Fruit fly (Drosophila melanogaster): Measurements from ENCODE around the gene CG9663.

Gene CG9663

DNA sequence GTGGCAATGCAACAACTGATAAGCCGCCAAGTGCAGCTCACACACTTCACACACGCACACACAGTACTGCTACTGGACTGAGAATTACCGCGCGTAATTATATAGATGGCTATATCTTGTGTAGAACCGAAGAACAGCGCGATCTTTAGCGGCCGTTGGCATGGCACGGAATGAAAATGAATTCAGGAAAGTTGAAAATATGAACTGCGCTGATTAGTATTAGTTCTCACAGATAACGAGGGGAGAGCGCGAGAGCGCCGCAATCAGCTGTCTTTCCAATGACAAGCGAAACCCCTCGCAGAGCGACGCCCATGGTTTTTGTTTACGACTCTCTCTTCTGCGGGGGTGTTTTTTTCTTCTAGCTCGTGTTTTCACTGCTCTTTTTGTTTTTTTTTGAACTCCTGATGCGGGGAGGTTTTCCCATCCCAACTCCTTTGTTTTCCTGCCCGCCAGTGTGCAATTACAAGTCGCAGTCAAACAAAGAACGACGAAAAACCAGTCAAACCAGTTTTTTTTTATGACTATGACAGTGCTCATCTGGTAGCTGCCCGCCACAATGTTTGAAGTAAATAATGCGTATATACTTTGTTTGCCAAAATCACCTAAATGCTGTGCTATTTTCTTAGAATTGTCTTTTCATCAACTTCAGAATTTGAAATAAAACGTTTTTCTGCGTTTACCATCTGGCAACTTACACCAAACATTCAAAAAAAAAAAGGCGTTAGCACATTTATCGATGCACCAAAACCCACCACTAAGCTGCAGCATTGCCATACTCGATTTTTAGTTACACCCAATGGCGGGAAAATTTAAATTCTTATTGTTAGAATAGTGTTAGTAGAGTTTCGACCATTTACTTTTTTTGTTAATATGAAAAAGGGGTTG lies at the start of gene CG9663:
Gene CG9663 (minus strand): TSS at position 173 of the 885 bp plus-strand sequence.
- TF ChIP-seq OdsH (GFP tag; optimal IDR thresholded peaks at IDR 0.05) (peak; percentile 52), tai (GFP tag; optimal IDR thresholded peaks at IDR 0.05) (no peak), Hr78 (GFP tag; optimal IDR thresholded peaks at IDR 0.05) (no peak), Hnf4 (GFP tag; optimal IDR thresholded peaks at IDR 0.05) (peak; percentile 61), Rel (GFP tag; optimal IDR thresholded peaks at IDR 0.05) (no peak), Rel (tag; optimal IDR thresholded peaks at IDR 0.05) (peak; percentile 81), Dfd (GFP tag; optimal IDR thresholded peaks at IDR 0.05) (no peak), N (GFP tag; optimal IDR thresholded peaks at IDR 0.05) (no peak), usp (GFP tag; optimal IDR thresholded peaks at IDR 0.05) (no peak), foxo (GFP tag; optimal IDR thresholded peaks at IDR 0.05) (peak in 1 of 2 experiments; percentile 66), CG9705 (GFP tag; optimal IDR thresholded peaks at IDR 0.05) (no peak), Dif (GFP tag; optimal IDR thresholded peaks at IDR 0.05; ENCODE audit: partially characterized antibody) (peak; percentile 55), Hr83 (GFP tag; optimal IDR thresholded peaks at IDR 0.05; ENCODE audit: poor library complexity, severe bottlenecking) (peak; percentile 13), dl (GFP tag; optimal IDR thresholded peaks at IDR 0.05; ENCODE audit: insufficient read depth in 1 of 2, partially characterized antibody in 2 of 2) (peak; percentile 42 to 58), lola (GFP tag; optimal IDR thresholded peaks at IDR 0.05) (no peak), GATAd (GFP tag; optimal IDR thresholded peaks at IDR 0.05) (no peak), Myc (optimal IDR thresholded peaks at IDR 0.05) (no peak), Sp1 (GFP tag; optimal IDR thresholded peaks at IDR 0.05) (peak; percentile 57), CrebA (GFP tag; optimal IDR thresholded peaks at IDR 0.05; ENCODE audit: borderline replicate concordance) (peak; percentile 46), dsf (GFP tag; optimal IDR thresholded peaks at IDR 0.05; ENCODE audit: borderline replicate concordance) (no peak), pan (optimal IDR thresholded peaks at IDR 0.05) (no peak), sv (GFP tag; optimal IDR thresholded peaks at IDR 0.05) (peak; percentile 0), rgr (GFP tag; optimal IDR thresholded peaks at IDR 0.05) (peak; percentile 80), Vsx2 (GFP tag; optimal IDR thresholded peaks at IDR 0.05; ENCODE audit: partially characterized antibody) (peak; percentile 47), jim (GFP tag; optimal IDR thresholded peaks at IDR 0.05) (no peak), CG32264 (GFP tag; optimal IDR thresholded peaks at IDR 0.05) (no peak), psq (GFP tag; optimal IDR thresholded peaks at IDR 0.05) (no peak), fru (GFP tag; optimal IDR thresholded peaks at IDR 0.05) (peak; percentile 43), Mio (GFP tag; optimal IDR thresholded peaks at IDR 0.05) (no peak), brk (GFP tag; optimal IDR thresholded peaks at IDR 0.05) (no peak), br (GFP tag; optimal IDR thresholded peaks at IDR 0.05) (peak; percentile 66), HLH106 (tag; optimal IDR thresholded peaks at IDR 0.05) (peak; percentile 38), Abd-B (GFP tag; optimal IDR thresholded peaks at IDR 0.05) (no peak), woc (GFP tag; optimal IDR thresholded peaks at IDR 0.05) (peak; percentile 34), h (GFP tag; optimal IDR thresholded peaks at IDR 0.05) (peak; percentile 80), dmrt93B (GFP tag; optimal IDR thresholded peaks at IDR 0.05) (no peak), sage (GFP tag; optimal IDR thresholded peaks at IDR 0.05) (peak; percentile 13), Jra (GFP tag; optimal IDR thresholded peaks at IDR 0.05) (peak; percentile 37), ey (GFP tag; optimal IDR thresholded peaks at IDR 0.05) (peak; percentile 43)

DNA sequence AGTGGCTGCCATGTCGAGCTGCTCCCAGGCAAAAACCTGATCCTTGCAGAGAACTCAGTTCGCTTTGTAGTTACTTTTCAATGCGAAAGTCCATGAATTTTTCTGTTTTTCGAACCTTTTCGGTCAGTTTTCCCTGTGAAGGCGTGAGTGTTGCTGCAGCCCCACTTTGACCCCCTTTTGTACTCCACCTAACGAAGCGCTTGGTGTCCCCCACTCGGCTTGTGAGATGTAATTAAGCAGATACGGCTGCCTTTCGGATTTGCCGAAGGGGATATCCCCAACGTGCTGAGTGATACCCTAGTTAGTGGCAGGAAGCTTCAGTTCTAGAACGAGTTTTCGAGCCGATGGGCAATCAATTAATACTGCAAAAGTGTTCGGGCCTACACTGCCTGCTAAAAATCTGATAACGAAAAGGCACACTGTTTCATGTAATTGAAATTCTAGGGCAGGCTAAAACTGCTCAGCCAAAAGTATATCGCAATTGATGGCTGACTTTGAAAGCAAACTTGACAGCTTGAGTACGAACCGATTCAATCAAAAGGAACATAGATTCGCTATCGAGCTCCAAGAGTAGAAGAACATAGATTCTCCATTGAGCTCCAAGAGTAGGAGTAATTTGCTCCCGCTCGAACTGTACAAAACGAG lies 48.8 kb upstream of the CG9663 start:
- TF ChIP-seq dl (GFP tag; optimal IDR thresholded peaks at IDR 0.05; ENCODE audit: insufficient read depth in 1 of 2, partially characterized antibody in 2 of 2) (no peak), Dfd (GFP tag; optimal IDR thresholded peaks at IDR 0.05) (no peak), ey (GFP tag; optimal IDR thresholded peaks at IDR 0.05) (no peak), HLH106 (tag; optimal IDR thresholded peaks at IDR 0.05) (no peak), Hr83 (GFP tag; optimal IDR thresholded peaks at IDR 0.05; ENCODE audit: poor library complexity, severe bottlenecking) (no peak), woc (GFP tag; optimal IDR thresholded peaks at IDR 0.05) (peak; percentile 38), sage (GFP tag; optimal IDR thresholded peaks at IDR 0.05) (no peak), Jra (GFP tag; optimal IDR thresholded peaks at IDR 0.05) (no peak), fru (GFP tag; optimal IDR thresholded peaks at IDR 0.05) (peak; percentile 21), CrebA (GFP tag; optimal IDR thresholded peaks at IDR 0.05; ENCODE audit: borderline replicate concordance) (no peak), dsf (GFP tag; optimal IDR thresholded peaks at IDR 0.05; ENCODE audit: borderline replicate concordance) (no peak), h (GFP tag; optimal IDR thresholded peaks at IDR 0.05) (no peak), Rel (GFP tag; optimal IDR thresholded peaks at IDR 0.05) (no peak), Rel (tag; optimal IDR thresholded peaks at IDR 0.05) (no peak), sv (GFP tag; optimal IDR thresholded peaks at IDR 0.05) (no peak), pan (optimal IDR thresholded peaks at IDR 0.05) (no peak), OdsH (GFP tag; optimal IDR thresholded peaks at IDR 0.05) (peak; percentile 21), lola (GFP tag; optimal IDR thresholded peaks at IDR 0.05) (no peak), Myc (optimal IDR thresholded peaks at IDR 0.05) (no peak), rgr (GFP tag; optimal IDR thresholded peaks at IDR 0.05) (no peak), usp (GFP tag; optimal IDR thresholded peaks at IDR 0.05) (no peak), jim (GFP tag; optimal IDR thresholded peaks at IDR 0.05) (no peak), Hnf4 (GFP tag; optimal IDR thresholded peaks at IDR 0.05) (no peak), br (GFP tag; optimal IDR thresholded peaks at IDR 0.05) (peak; percentile 27), N (GFP tag; optimal IDR thresholded peaks at IDR 0.05) (no peak), Dif (GFP tag; optimal IDR thresholded peaks at IDR 0.05; ENCODE audit: partially characterized antibody) (no peak), brk (GFP tag; optimal IDR thresholded peaks at IDR 0.05) (no peak)
